Worm (Caenorhabditis elegans) whole organism, L2 larva: ENCODE measurements around the gene C15F1.8.

ENCODE experiments used
- fos-1 ChIP-seq: fragments of 150-350 bp; optimal IDR thresholded peaks from 2 replicates; lab custom pipeline; 2014; ENCODE audit warnings: missing biosample characterization, missing genetic modification characterization
- lin-13 ChIP-seq: fragments of 150-350 bp; optimal IDR thresholded peaks from 2 replicates; lab custom pipeline; 2014; ENCODE audit warnings: missing biosample characterization, missing genetic modification reagents, missing genetic modification characterization
- mdl-1 ChIP-seq, 2 experiments: fragments of 150-350 bp in 1 of 2; sonication (generic microtip) in 1 of 2; optimal IDR thresholded peaks; 2 replicates each; lab custom pipeline; 2017; ENCODE audit warnings: missing biosample characterization in 2 of 2, missing genetic modification characterization in 2 of 2
- nhr-25 ChIP-seq: fragments of 150-350 bp; sonication (generic microtip); optimal IDR thresholded peaks from 3 replicates; lab custom pipeline; 2014; ENCODE audit warnings: missing biosample characterization, missing genetic modification characterization
- unc-62 ChIP-seq: fragments of 150-350 bp; optimal IDR thresholded peaks from 2 replicates; lab custom pipeline; 2014; ENCODE audit warnings: missing biosample characterization, missing genetic modification reagents, missing genetic modification characterization
- ztf-4 ChIP-seq: fragments of 150-350 bp; optimal IDR thresholded peaks from 2 replicates; lab custom pipeline; 2014; ENCODE audit warnings: missing biosample characterization, missing genetic modification characterization

DNA sequence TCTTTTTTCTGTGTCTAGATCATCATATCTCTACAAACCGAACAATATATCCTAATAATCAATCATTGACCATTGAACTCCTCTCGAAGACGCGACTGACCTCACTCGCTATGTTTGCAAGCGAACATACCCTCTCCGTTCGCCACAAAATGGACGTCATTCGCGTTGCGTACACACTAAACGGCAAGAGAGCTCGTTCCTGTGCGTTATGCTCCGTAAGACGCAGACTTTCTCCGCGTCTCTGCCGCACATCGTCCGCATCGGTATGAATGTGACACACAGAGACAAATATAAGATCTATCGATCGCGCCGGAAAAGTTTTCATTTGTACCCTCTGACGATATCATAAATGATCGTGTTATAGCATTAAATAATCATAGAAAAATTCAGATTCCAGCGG is 51.6 kb downstream of the C15F1.8 start:
- TF ChIP-seq ztf-4 (no peak), unc-62 (no peak), nhr-25 (no peak), mdl-1 (tag; optimal IDR thresholded peaks at IDR 0.05; lab: Kevin White, UChicago) (no peak), lin-13 (no peak), fos-1 (tag; lab: Kevin White, UChicago) (no peak)
